Worm (Caenorhabditis elegans) whole organism, mixed stage, embryonic: ENCODE data around the gene lim-6.

Source experiments
- elt-1 ChIP-seq: sonication (generic microtip); optimal IDR thresholded peaks from 2 replicates; lab custom pipeline; 2017; ENCODE audit warnings: missing genetic modification characterization, mild to moderate bottlenecking, missing compliant biosample characterization, antibody characterized with exemption, moderate library complexity, borderline replicate concordance; ENCODE audit not compliant: insufficient read depth
- elt-3 ChIP-seq: fragments of 150-350 bp; optimal IDR thresholded peaks from 2 replicates; lab custom pipeline; 2014; ENCODE audit warnings: missing biosample characterization, missing genetic modification characterization
- mep-1 ChIP-seq: fragments of 150-350 bp; optimal IDR thresholded peaks from 2 replicates; lab custom pipeline; 2017; ENCODE audit warnings: missing biosample characterization, missing genetic modification reagents, missing genetic modification characterization, inconsistent platforms
- mls-2 ChIP-seq: sonication (generic microtip); optimal IDR thresholded peaks from 2 replicates; lab custom pipeline; 2016; ENCODE audit warnings: mild to moderate bottlenecking, missing genetic modification characterization, moderate library complexity, missing compliant biosample characterization
- nhr-237 ChIP-seq: fragments of 150-350 bp; optimal IDR thresholded peaks from 2 replicates; lab custom pipeline; 2014; ENCODE audit warnings: missing biosample characterization, missing genetic modification characterization
- nhr-76 ChIP-seq: sonication (generic microtip); optimal IDR thresholded peaks from 2 replicates; lab custom pipeline; 2017; ENCODE audit warnings: missing biosample characterization, missing genetic modification characterization
- snpc-4 ChIP-seq: fragments of 150-350 bp; optimal IDR thresholded peaks from 2 replicates; lab custom pipeline; 2014; ENCODE audit warnings: missing biosample characterization, missing genetic modification characterization
- ztf-11 ChIP-seq: fragments of 150-350 bp; optimal IDR thresholded peaks from 2 replicates; lab custom pipeline; 2014; ENCODE audit warnings: missing biosample characterization, missing genetic modification characterization

DNA sequence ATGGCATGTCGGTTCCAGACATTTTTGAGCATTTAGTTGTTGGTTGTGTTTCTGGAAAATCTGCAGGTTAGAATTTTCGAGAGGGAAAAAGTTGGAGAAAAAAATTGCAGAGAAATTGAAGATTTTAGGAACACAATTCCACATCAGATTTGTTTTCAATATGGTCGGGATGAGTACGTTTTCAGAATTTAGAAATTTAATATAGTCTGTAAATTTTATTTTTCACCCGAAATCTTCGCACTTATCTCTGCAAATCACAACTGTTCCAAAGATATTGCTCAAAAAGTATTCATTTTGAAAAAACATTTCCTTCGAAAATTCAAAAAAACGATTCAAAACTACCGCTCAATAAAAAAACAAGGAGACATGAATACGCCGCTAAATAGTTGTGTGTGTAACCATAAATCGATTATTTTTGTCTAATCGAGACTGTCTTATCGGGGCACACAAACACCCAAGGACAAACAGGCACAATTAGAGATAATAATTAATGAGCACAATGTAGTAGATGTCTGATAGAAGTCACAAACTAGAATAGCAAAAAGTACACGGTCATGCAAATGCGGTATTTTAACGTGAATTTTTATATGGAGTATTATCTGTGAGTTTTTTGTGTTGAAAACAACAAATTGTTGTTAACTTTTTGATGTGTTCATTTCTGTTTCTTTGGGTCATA is 26.0 kb upstream of the lim-6 start, which contains the start of gene vpat-1:
- TF ChIP-seq mls-2 (tag; lab: Kevin White, UChicago) = no peak
- TF ChIP-seq nhr-237 (tag; lab: Kevin White, UChicago) = no peak
- no peak for TF ChIP-seq mep-1 (tag; lab: Kevin White, UChicago)
- no peak for TF ChIP-seq ztf-11 (tag; lab: Kevin White, UChicago)
- TF ChIP-seq nhr-76 (tag; lab: Kevin White, UChicago) = no peak
- TF ChIP-seq snpc-4 = no peak
- TF ChIP-seq elt-1 (tag; lab: Kevin White, UChicago) = no peak
- no peak for TF ChIP-seq elt-3 (tag; lab: Kevin White, UChicago)
